Worm (Caenorhabditis elegans): ENCODE data around the gene F35E12.9.

DNA sequence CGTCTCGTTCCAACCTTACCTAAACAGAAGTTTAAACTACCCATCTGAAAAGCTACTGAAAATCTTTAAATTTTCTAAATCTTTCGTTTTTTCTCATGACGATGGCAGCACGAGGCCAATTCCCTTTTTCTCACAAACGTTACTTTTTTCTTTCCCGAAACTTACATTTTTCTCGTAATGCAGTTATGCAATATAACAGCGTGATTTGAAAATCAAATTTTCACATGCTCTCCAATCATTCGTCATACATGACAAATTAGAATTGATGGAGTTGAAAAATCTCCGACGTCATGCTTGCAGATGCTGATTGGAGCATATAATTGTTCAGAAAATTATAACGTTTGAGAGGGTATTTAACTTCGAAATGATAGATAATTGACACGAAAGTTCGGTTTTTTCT lies 18.8 kb upstream of the F35E12.9 start:
- no peak for TF ChIP-seq klf-2 (GFP tag; conservative IDR thresholded peaks at IDR 0.05)
- TF ChIP-seq cog-1 (tag; optimal IDR thresholded peaks at IDR 0.05), result no peak

All from whole organism, midembryonic.